Fruit fly (Drosophila melanogaster) whole organism, embryonic: Measurements from ENCODE around the gene CG5254.

ENCODE experiments used
- CG11398 ChIP-seq: fragments of 200-800 bp; sonication (Bioruptor generic); optimal IDR thresholded peaks from 2 replicates; lab custom pipeline; 2016; ENCODE audit warnings: missing biosample characterization, missing genetic modification characterization
- D19B ChIP-seq: fragments of 200-800 bp; sonication (Bioruptor generic); optimal IDR thresholded peaks from 2 replicates; lab custom pipeline; 2017; ENCODE audit warnings: missing biosample characterization, mild to moderate bottlenecking, missing genetic modification characterization
- Fer2 ChIP-seq: fragments of 200-800 bp; sonication (Bioruptor generic); optimal IDR thresholded peaks from 2 replicates; lab custom pipeline; 2018; ENCODE audit warnings: missing biosample characterization, mild to moderate bottlenecking, missing genetic modification characterization, moderate library complexity
- HLHmδ ChIP-seq: fragments of 200-800 bp; sonication (Bioruptor generic); optimal IDR thresholded peaks from 2 replicates; lab custom pipeline; 2018; ENCODE audit warnings: missing biosample characterization, mild to moderate bottlenecking, missing genetic modification characterization, moderate library complexity
- dysf ChIP-seq: fragments of 200-800 bp; sonication (Bioruptor generic); IDR thresholded peaks from 3 replicates; pipeline ENCODE4 v1.3.6; 2022; ENCODE audit warnings: missing biosample characterization, missing genetic modification characterization
- fru ChIP-seq: fragments of >200 bp; optimal IDR thresholded peaks from 2 replicates; lab custom pipeline; 2017
- fu2 ChIP-seq: fragments of 200-800 bp; sonication (Bioruptor generic); optimal IDR thresholded peaks from 2 replicates; lab custom pipeline; 2016; ENCODE audit warnings: missing biosample characterization, missing genetic modification characterization
- pum ChIP-seq: fragments of 200-800 bp; sonication (Bioruptor generic); optimal IDR thresholded peaks from 2 replicates; lab custom pipeline; 2016; ENCODE audit warnings: missing biosample characterization, missing genetic modification characterization
- sc ChIP-seq, 3 experiments: fragments of >200 bp in 2 of 3; fragments of 200-800 bp in 1 of 3; sonication (Bioruptor generic) in 1 of 3; optimal IDR thresholded peaks; 2 replicates in 2 of 3; 3 replicates in 1 of 3; lab custom pipeline; 2017; ENCODE audit warnings: mild to moderate bottlenecking in 1 of 3, missing biosample characterization in 1 of 3, missing genetic modification characterization in 1 of 3, missing genetic modification reagents in 1 of 3
- tap ChIP-seq: fragments of 200-800 bp; optimal IDR thresholded peaks from 3 replicates; lab custom pipeline; 2019; ENCODE audit warnings: missing biosample characterization, mild to moderate bottlenecking, missing genetic modification characterization, moderate library complexity
- tgo ChIP-seq: fragments of 200-800 bp; sonication (Bioruptor generic); IDR thresholded peaks from 3 replicates; pipeline ENCODE4 v1.3.6; 2022; ENCODE audit warnings: missing biosample characterization, missing genetic modification characterization
- vvl ChIP-seq: fragments of 200-800 bp; sonication (Bioruptor generic); IDR thresholded peaks from 2 replicates; pipeline ENCODE4 v1.3.6; 2022; ENCODE audit warnings: missing biosample characterization, missing genetic modification characterization

DNA sequence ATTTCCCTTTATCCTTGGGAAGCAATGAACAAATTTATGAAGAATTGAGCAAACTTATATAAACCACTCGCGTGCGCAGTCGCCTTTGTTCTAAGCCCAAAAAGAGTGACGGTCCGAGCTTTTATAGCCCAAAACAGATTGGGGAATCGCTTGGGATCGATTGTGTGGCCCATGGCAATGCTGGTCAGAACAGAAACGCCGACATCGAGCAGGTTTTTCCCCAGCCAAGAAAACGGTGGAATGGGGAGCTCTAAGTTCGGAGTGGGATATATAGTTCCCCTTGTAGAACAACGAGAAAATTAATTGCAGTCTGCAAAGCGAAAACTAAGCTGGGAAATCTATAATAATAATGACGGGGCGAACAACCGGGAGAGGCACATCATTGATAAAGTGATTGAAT is 1.1 kb downstream of the CG5254 start, which contains the start of gene CG13362:
- no peak for TF ChIP-seq Fer2
- no peak for TF ChIP-seq pum (GFP tag; lab: Kevin White, UChicago)
- no peak for TF ChIP-seq HLHmδ (GFP tag; lab: Kevin White, UChicago)
- TF ChIP-seq dysf: no peak
- TF ChIP-seq tgo (GFP tag; lab: Robert Waterston, UW): no peak
- TF ChIP-seq tap: no peak
- TF ChIP-seq fu2 (GFP tag; lab: Kevin White, UChicago): no peak
- TF ChIP-seq sc (optimal IDR thresholded peaks at IDR 0.05; lab: Kevin White, UChicago): no peak
- no peak for TF ChIP-seq sc (GFP tag; optimal IDR thresholded peaks at IDR 0.05; lab: Kevin White, UChicago)
- TF ChIP-seq fru (lab: Kevin White, UChicago): no peak
- no peak for TF ChIP-seq vvl
- no peak for TF ChIP-seq D19B (GFP tag; lab: Kevin White, UChicago)
- no peak for TF ChIP-seq CG11398
